Worm (Caenorhabditis elegans): ENCODE measurements around the gene srh-281.

srh-281 gene

ce11 chrV:16160087-16160486 lies 30.5 kb upstream of the srh-281 start:
- TF ChIP-seq daf-16 (GFP tag; optimal IDR thresholded peaks at IDR 0.05) (no peak), daf-16 (tag; optimal IDR thresholded peaks at IDR 0.05) (peak; percentile 73), ceh-20 (GFP tag; IDR thresholded peaks at IDR 0.05) (no peak), dve-1 (tag; optimal IDR thresholded peaks at IDR 0.05; ENCODE audit: insufficient read depth) (no peak), pqm-1 (tag; optimal IDR thresholded peaks at IDR 0.05) (peak; percentile 22), aha-1 (tag) (peak; percentile 46), zip-11 (GFP tag; IDR thresholded peaks at IDR 0.05) (no peak), cey-2 (tag; optimal IDR thresholded peaks at IDR 0.05; ENCODE audit: borderline replicate concordance, insufficient read depth) (no peak), ceh-62 (tag; optimal IDR thresholded peaks at IDR 0.05) (no peak), ztf-11 (tag; optimal IDR thresholded peaks at IDR 0.05) (no peak), nhr-76 (tag; optimal IDR thresholded peaks at IDR 0.05) (no peak), zfp-3 (GFP tag; conservative IDR thresholded peaks at IDR 0.05) (no peak), ceh-82 (tag; optimal IDR thresholded peaks at IDR 0.05) (no peak), lin-39 (tag; optimal IDR thresholded peaks at IDR 0.05) (no peak), zfp-2 (tag; optimal IDR thresholded peaks at IDR 0.05) (no peak), lin-13 (GFP tag; optimal IDR thresholded peaks at IDR 0.05) (no peak), fos-1 (tag; optimal IDR thresholded peaks at IDR 0.05) (no peak), nhr-28 (tag; optimal IDR thresholded peaks at IDR 0.05) (peak; percentile 37), dmd-6 (GFP tag; IDR thresholded peaks at IDR 0.05) (no peak), lim-7 (GFP tag; IDR thresholded peaks at IDR 0.05) (no peak), ama-1 (optimal IDR thresholded peaks at IDR 0.05) (no peak), Y48G9A.11 (GFP tag; IDR thresholded peaks at IDR 0.05) (no peak), aly-2 (tag; optimal IDR thresholded peaks at IDR 0.05) (no peak), pha-4 (GFP tag; IDR thresholded peaks at IDR 0.05) (no peak), pha-4 (tag; optimal IDR thresholded peaks at IDR 0.05) (peak; percentile 19), T26A8.4 (GFP tag; IDR thresholded peaks at IDR 0.05) (no peak), spr-1 (tag; optimal IDR thresholded peaks at IDR 0.05) (no peak), Y105C5A.15 (GFP tag; IDR thresholded peaks at IDR 0.05) (no peak), tra-1 (GFP tag; IDR thresholded peaks at IDR 0.05) (no peak), egl-43 (GFP tag; IDR thresholded peaks at IDR 0.05) (no peak), zip-2 (tag; optimal IDR thresholded peaks at IDR 0.05) (peak; percentile 90), unc-62 (GFP tag; optimal IDR thresholded peaks at IDR 0.05 in 1 of 2) (no peak), unc-62 (tag; optimal IDR thresholded peaks at IDR 0.05) (no peak), nhr-77 (tag; optimal IDR thresholded peaks at IDR 0.05) (peak; percentile 47), saeg-2 (GFP tag; IDR thresholded peaks at IDR 0.05) (no peak), zag-1 (tag; optimal IDR thresholded peaks at IDR 0.05) (no peak), jun-1 (tag; optimal IDR thresholded peaks at IDR 0.05) (no peak), ZK337.2 (GFP tag; IDR thresholded peaks at IDR 0.05) (no peak), ztf-7 (tag; optimal IDR thresholded peaks at IDR 0.05) (peak; percentile 30), nhr-11 (tag; optimal IDR thresholded peaks at IDR 0.05) (no peak)

ce11 chrV:16162124-16162735 lies 28.4 kb upstream of the srh-281 start, which contains the start of the genes str-109 and F10A3.11:
str-109 (minus strand) TSS chrV:16162224.
F10A3.11 (plus strand) TSS chrV:16162685.
- TF ChIP-seq nhr-42 (GFP tag; IDR thresholded peaks at IDR 0.05): no peak
- no peak for TF ChIP-seq T20F7.1 (GFP tag; optimal IDR thresholded peaks at IDR 0.05)
- TF ChIP-seq ceh-82 (tag; optimal IDR thresholded peaks at IDR 0.05): no peak
- no peak for TF ChIP-seq daf-12 (tag; optimal IDR thresholded peaks at IDR 0.05)
- TF ChIP-seq hlh-30 (tag; optimal IDR thresholded peaks at IDR 0.05; ENCODE audit: insufficient read depth): no peak
- TF ChIP-seq hlh-11 (tag; optimal IDR thresholded peaks at IDR 0.05): no peak
- TF ChIP-seq cey-2 (tag; optimal IDR thresholded peaks at IDR 0.05; ENCODE audit: borderline replicate concordance, insufficient read depth): no peak
- no peak for TF ChIP-seq nhr-77 (tag; optimal IDR thresholded peaks at IDR 0.05)
- no peak for TF ChIP-seq ceh-20 (GFP tag; IDR thresholded peaks at IDR 0.05)
- TF ChIP-seq egl-43 (GFP tag; IDR thresholded peaks at IDR 0.05): no peak
- no peak for TF ChIP-seq F37D6.2 (tag; optimal IDR thresholded peaks at IDR 0.05)
- TF ChIP-seq ceh-44 (GFP tag; IDR thresholded peaks at IDR 0.05): no peak
- no peak for TF ChIP-seq lin-38 (GFP tag; IDR thresholded peaks at IDR 0.05)
- no peak for TF ChIP-seq F44E2.7 (GFP tag; IDR thresholded peaks at IDR 0.05)
- TF ChIP-seq sdz-12 (GFP tag; optimal IDR thresholded peaks at IDR 0.05): no peak
- TF ChIP-seq ces-1 (GFP tag; optimal IDR thresholded peaks at IDR 0.05): no peak
- no peak for TF ChIP-seq F49E8.2 (tag; optimal IDR thresholded peaks at IDR 0.05; ENCODE audit: borderline replicate concordance)

All from whole organism, L4 larva.